Fruit fly (Drosophila melanogaster) whole organism: ENCODE data around the gene Cph.

Source experiments
- psq ChIP-seq: fragments of >200 bp; optimal IDR thresholded peaks from 2 replicates; lab custom pipeline; 2017
- usp ChIP-seq: fragments of >200 bp; optimal IDR thresholded peaks from 2 replicates; lab custom pipeline; 2017; ENCODE audit warnings: missing biosample characterization, missing genetic modification characterization, mixed read lengths

DNA sequence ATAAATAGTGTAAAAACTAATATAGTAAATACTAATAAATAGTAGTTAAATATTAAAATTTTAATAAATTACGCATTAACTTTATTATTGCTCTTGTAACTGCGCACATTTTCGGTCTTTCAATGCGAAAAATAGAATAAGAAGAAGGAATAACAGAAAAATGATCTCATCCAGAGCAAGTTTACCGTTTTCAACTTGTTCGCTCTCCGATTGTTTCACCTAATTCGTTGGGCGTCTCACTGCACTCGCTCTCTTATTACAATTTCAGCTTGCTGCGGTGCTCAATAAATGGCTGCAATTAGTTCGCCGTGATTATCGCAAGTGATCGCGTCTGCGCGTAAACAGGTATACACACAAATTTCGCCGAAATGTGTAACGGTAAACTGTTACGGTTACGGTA, at the start of gene Cph:
- no peak for TF ChIP-seq usp (GFP tag; lab: Kevin White, UChicago)
- no peak for TF ChIP-seq psq (lab: Kevin White, UChicago)
